Worm (Caenorhabditis elegans): ENCODE measurements around the gene ubc-7.

The ubc-7 gene

ce11 chrIII:9667591-9668265, 36.8 kb upstream of the ubc-7 start, which contains the start of gene C07A9.9 (continued):
- TF ChIP-seq zfh-2 (GFP tag; conservative IDR thresholded peaks at IDR 0.05) (peak; percentile 99), Y56A3A.18 (GFP tag; IDR thresholded peaks at IDR 0.05) (no peak), hlh-26 (GFP tag; conservative IDR thresholded peaks at IDR 0.05) (no peak)

ce11 chrIII:9666668-9667067, 35.7 kb upstream of the ubc-7 start:
- TF ChIP-seq F49E8.2 (tag; optimal IDR thresholded peaks at IDR 0.05; ENCODE audit: insufficient read depth) (no peak), bed-1 (GFP tag; IDR thresholded peaks at IDR 0.05) (no peak), nhr-80 (tag; optimal IDR thresholded peaks at IDR 0.05) (peak; percentile 28), zim-3 (tag; optimal IDR thresholded peaks at IDR 0.05) (no peak), F37B4.10 (GFP tag; IDR thresholded peaks at IDR 0.05) (no peak), sea-2 (GFP tag; IDR thresholded peaks at IDR 0.05) (no peak)

- TF ChIP-seq lsy-27 (tag; optimal IDR thresholded peaks at IDR 0.05; ENCODE audit: borderline replicate concordance, insufficient read depth) (no peak), lin-40 (tag; optimal IDR thresholded peaks at IDR 0.05) (peak; percentile 13), F33H1.4 (GFP tag; IDR thresholded peaks at IDR 0.05) (no peak), ceh-27 (GFP tag; optimal IDR thresholded peaks at IDR 0.05) (peak; percentile 3), zim-3 (tag; optimal IDR thresholded peaks at IDR 0.05) (no peak), madf-6 (GFP tag; IDR thresholded peaks at IDR 0.05) (no peak)
Measured at ce11 chrIII:9666239-9666638, 35.3 kb upstream of the ubc-7 start.

- no peak for TF ChIP-seq cebp-1 (GFP tag; IDR thresholded peaks at IDR 0.05)
- peak; percentile 26 for TF ChIP-seq cebp-1 (tag; optimal IDR thresholded peaks at IDR 0.05)
- peak; percentile 42 for TF ChIP-seq ztf-26 (tag; optimal IDR thresholded peaks at IDR 0.05)
- TF ChIP-seq ZK185.1 (tag; optimal IDR thresholded peaks at IDR 0.05; ENCODE audit: poor library complexity, severe bottlenecking), result peak; percentile 26
- TF ChIP-seq lin-40 (tag; optimal IDR thresholded peaks at IDR 0.05), result peak; percentile 44
- TF ChIP-seq nhr-80 (tag; optimal IDR thresholded peaks at IDR 0.05), result peak; percentile 94
- TF ChIP-seq B0261.1 (tag; optimal IDR thresholded peaks at IDR 0.05), result no peak
- TF ChIP-seq somi-1 (GFP tag; optimal IDR thresholded peaks at IDR 0.05), result peak; percentile 16
- no peak for TF ChIP-seq aptf-2 (GFP tag; conservative IDR thresholded peaks at IDR 0.05)
- TF ChIP-seq K12H6.12 (tag; optimal IDR thresholded peaks at IDR 0.05), result peak; percentile 49
- TF ChIP-seq ceh-27 (GFP tag; optimal IDR thresholded peaks at IDR 0.05), result peak; percentile 69
- TF ChIP-seq ceh-58 (GFP tag; IDR thresholded peaks at IDR 0.05), result no peak
- 0 out of 2 replicates have a peak, but pooled peaks have one; percentile 14 for TF ChIP-seq zfh-2 (GFP tag; conservative IDR thresholded peaks at IDR 0.05)
- 0 out of 2 replicates have a peak, but pooled peaks have one; percentile 27 for TF ChIP-seq K11D2.4 (GFP tag; IDR thresholded peaks at IDR 0.05)
Measured at ce11 chrIII:9665490-9666179, 34.7 kb upstream of the ubc-7 start.

ce11 chrIII:9664484-9665221, 33.7 kb upstream of the ubc-7 start:
- TF ChIP-seq pha-4 (tag; optimal IDR thresholded peaks at IDR 0.05) (no peak), Y53G8AR.9 (GFP tag; conservative IDR thresholded peaks at IDR 0.05) (0 out of 2 replicates have a peak, but pooled peaks have one; percentile 14)

ce11 chrIII:9663943-9664342, 33.0 kb upstream of the ubc-7 start:
- TF ChIP-seq C17E4.6 (GFP tag; IDR thresholded peaks at IDR 0.05), result no peak
- no peak for TF ChIP-seq ztf-6 (GFP tag; IDR thresholded peaks at IDR 0.05)
- TF ChIP-seq madf-8 (GFP tag; conservative IDR thresholded peaks at IDR 0.05), result no peak
- TF ChIP-seq lsy-27 (tag; optimal IDR thresholded peaks at IDR 0.05; ENCODE audit: borderline replicate concordance, insufficient read depth), result no peak
- TF ChIP-seq nhr-120 (GFP tag; IDR thresholded peaks at IDR 0.05), result no peak
- no peak for TF ChIP-seq ceh-40 (GFP tag; IDR thresholded peaks at IDR 0.05)
- TF ChIP-seq snpc-3.4 (tag; optimal IDR thresholded peaks at IDR 0.05), result no peak
- no peak for TF ChIP-seq nfya-1 (tag; optimal IDR thresholded peaks at IDR 0.05; ENCODE audit: borderline replicate concordance, insufficient read depth)
